Fruit fly (Drosophila melanogaster): ENCODE measurements around the gene CG11134.

CG11134 gene

DNA sequence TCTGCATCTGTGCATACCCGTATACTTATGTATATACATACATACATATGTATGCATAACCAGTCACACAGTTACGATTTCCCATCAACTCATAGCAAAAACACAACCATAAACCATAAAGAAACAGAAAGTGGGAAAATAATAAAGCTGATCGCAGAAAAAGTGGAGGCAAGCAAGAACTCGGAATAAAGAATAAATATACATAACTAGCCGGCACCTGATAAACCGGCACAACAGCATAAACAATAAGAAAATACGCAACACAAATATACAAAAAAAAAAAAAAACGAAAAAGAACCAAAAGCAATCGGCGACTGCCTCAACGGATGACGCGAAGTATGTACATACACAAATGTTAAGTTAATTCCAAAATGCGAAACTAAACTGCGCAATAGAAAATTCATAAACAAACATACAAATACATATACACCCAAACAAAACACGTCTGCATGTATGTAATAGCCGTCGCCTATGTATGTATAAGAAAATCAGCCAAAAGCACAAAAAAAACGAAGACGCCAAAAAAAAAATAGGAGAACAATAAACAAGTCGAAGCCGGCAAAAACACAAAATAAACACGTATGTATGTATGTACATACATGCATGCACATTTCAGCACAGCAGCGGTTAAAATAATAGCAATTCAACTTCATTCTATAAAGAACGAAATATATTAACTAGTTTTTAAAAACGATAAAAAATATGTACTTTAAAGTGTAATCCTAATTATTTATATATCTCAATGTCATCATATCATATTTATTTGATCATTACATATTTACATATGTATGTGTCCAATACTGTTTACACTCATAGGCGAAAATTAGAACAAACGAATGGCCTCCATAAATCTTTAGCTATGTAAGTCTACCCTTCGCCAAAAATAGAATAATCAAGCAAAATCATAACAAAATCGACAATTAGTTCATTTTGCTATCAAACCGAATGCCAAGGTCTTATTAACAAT, 11.4 kb downstream of the CG11134 start (continued):
- no peak for TF ChIP-seq Doc3 (GFP tag; IDR thresholded peaks at IDR 0.05; ENCODE audit: partially characterized antibody)
- TF ChIP-seq Hr3 (GFP tag; optimal IDR thresholded peaks at IDR 0.05): peak; percentile 59
- no peak for TF ChIP-seq kah (GFP tag; optimal IDR thresholded peaks at IDR 0.05)
- no peak for TF ChIP-seq corto (GFP tag; optimal IDR thresholded peaks at IDR 0.05)
- TF ChIP-seq btn (GFP tag; optimal IDR thresholded peaks at IDR 0.05): no peak
- no peak for TF ChIP-seq CG17802 (tag; optimal IDR thresholded peaks at IDR 0.05)
- no peak for TF ChIP-seq Spps (tag; optimal IDR thresholded peaks at IDR 0.05)
- no peak for TF ChIP-seq zf30C (GFP tag; optimal IDR thresholded peaks at IDR 0.05)
- peak; percentile 20 for TF ChIP-seq slou (GFP tag; optimal IDR thresholded peaks at IDR 0.05)
- TF ChIP-seq Dek (tag; optimal IDR thresholded peaks at IDR 0.05): peak; percentile 66
- TF ChIP-seq CG1233 (GFP tag; optimal IDR thresholded peaks at IDR 0.05): peak; percentile 29
- TF ChIP-seq ewg (GFP tag; optimal IDR thresholded peaks at IDR 0.05): no peak
- no peak for TF ChIP-seq Opbp (GFP tag; IDR thresholded peaks at IDR 0.05; ENCODE audit: partially characterized antibody)
- TF ChIP-seq Hr39 (optimal IDR thresholded peaks at IDR 0.05): no peak
- no peak for TF ChIP-seq zen2 (GFP tag; IDR thresholded peaks at IDR 0.05; ENCODE audit: partially characterized antibody)
- peak; percentile 73 for TF ChIP-seq CG4730 (GFP tag; IDR thresholded peaks at IDR 0.05)
- TF ChIP-seq Dip3 (GFP tag; optimal IDR thresholded peaks at IDR 0.05): no peak
- TF ChIP-seq Hmr (GFP tag; optimal IDR thresholded peaks at IDR 0.05): peak; percentile 81
- TF ChIP-seq ato (GFP tag; IDR thresholded peaks at IDR 0.05; ENCODE audit: partially characterized antibody): no peak
- TF ChIP-seq p53 (GFP tag; optimal IDR thresholded peaks at IDR 0.05): no peak
- TF ChIP-seq sd (tag; optimal IDR thresholded peaks at IDR 0.05): peak; percentile 61
- no peak for TF ChIP-seq ERR (GFP tag; optimal IDR thresholded peaks at IDR 0.05)
- no peak for TF ChIP-seq CG34376 (GFP tag; optimal IDR thresholded peaks at IDR 0.05)
- peak; percentile 12 for TF ChIP-seq CG4854 (GFP tag; optimal IDR thresholded peaks at IDR 0.05)
- peak; percentile 79 for TF ChIP-seq CG3281 (GFP tag; optimal IDR thresholded peaks at IDR 0.05)
- TF ChIP-seq CG13894 (tag; optimal IDR thresholded peaks at IDR 0.05): peak; percentile 3
- no peak for TF ChIP-seq vfl (GFP tag; optimal IDR thresholded peaks at IDR 0.05)
- TF ChIP-seq caup (GFP tag; optimal IDR thresholded peaks at IDR 0.05; ENCODE audit: severe bottlenecking): peak; percentile 57
- peak; percentile 80 for TF ChIP-seq CG14014 (GFP tag; IDR thresholded peaks at IDR 0.05)
- TF ChIP-seq gsb (GFP tag; IDR thresholded peaks at IDR 0.05): peak; percentile 54; the same call in 1 of the 2 replicates
- TF ChIP-seq CG13296 (GFP tag; optimal IDR thresholded peaks at IDR 0.05): peak; percentile 70
- TF ChIP-seq kay (GFP tag; optimal IDR thresholded peaks at IDR 0.05): peak; percentile 19
- TF ChIP-seq Nf-YA (GFP tag; IDR thresholded peaks at IDR 0.05): no peak; the same call in 1 of the 2 replicates
- TF ChIP-seq Abd-B (GFP tag; optimal IDR thresholded peaks at IDR 0.05): peak; percentile 31
- no peak for TF ChIP-seq sc (optimal IDR thresholded peaks at IDR 0.05)
- TF ChIP-seq sc (GFP tag; optimal IDR thresholded peaks at IDR 0.05): no peak
- TF ChIP-seq gfzf (GFP tag; optimal IDR thresholded peaks at IDR 0.05): no peak
- TF ChIP-seq scrt (GFP tag; optimal IDR thresholded peaks at IDR 0.05): peak; percentile 67
- no peak for TF ChIP-seq CG8089 (GFP tag; optimal IDR thresholded peaks at IDR 0.05)
- TF ChIP-seq seq (GFP tag; IDR thresholded peaks at IDR 0.05): peak; percentile 72
- TF ChIP-seq usp (GFP tag; optimal IDR thresholded peaks at IDR 0.05): no peak
- no peak for TF ChIP-seq hb (GFP tag; IDR thresholded peaks at IDR 0.05; ENCODE audit: partially characterized antibody)
- TF ChIP-seq Med (GFP tag): peak; percentile 43
- TF ChIP-seq CG32767 (GFP tag; IDR thresholded peaks at IDR 0.05): peak; percentile 48
- peak; percentile 66 for TF ChIP-seq CG15514 (GFP tag; optimal IDR thresholded peaks at IDR 0.05)
- no peak for TF ChIP-seq CG2875 (GFP tag; optimal IDR thresholded peaks at IDR 0.05)
- TF ChIP-seq dmrt11E (tag; optimal IDR thresholded peaks at IDR 0.05): peak; percentile 43
- TF ChIP-seq CG12104 (GFP tag; optimal IDR thresholded peaks at IDR 0.05): peak; percentile 50

All from whole organism, embryonic.